Fruit fly (Drosophila melanogaster): Measurements from ENCODE around the gene CYLD.

dm6 chr2L:10261774-10262173, 37.9 kb downstream of the CYLD start:
- TF ChIP-seq CG8478 (optimal IDR thresholded peaks at IDR 0.05) (no peak), usp (GFP tag; optimal IDR thresholded peaks at IDR 0.05) (no peak)

All from whole organism.